Worm (Caenorhabditis elegans): Measurements from ENCODE around the gene B0280.2.

DNA sequence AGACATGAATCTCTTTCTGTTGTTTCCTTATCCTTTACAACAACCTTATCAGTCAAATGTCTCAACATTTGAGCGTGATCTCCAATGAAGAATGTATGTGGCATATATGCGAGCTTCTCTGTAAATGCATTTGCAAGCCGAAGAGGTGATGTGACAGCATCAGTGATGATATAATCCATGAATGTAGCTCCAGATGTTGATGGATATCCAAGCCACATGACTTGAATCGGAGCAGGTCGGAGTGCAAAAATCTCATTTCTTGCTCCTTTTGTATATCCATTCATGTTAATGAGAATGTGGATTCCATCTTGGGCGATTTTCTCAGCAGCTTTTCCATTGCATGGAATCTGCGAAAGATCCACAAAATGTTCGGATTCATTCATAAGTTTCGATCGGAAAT, 23.7 kb downstream of the B0280.2 start:
- no peak for TF ChIP-seq ceh-13 (GFP tag; optimal IDR thresholded peaks at IDR 0.05)
- TF ChIP-seq ama-1 (optimal IDR thresholded peaks at IDR 0.05): no peak
- no peak for TF ChIP-seq flt-1 (GFP tag; IDR thresholded peaks at IDR 0.05)
- TF ChIP-seq hnd-1 (tag; optimal IDR thresholded peaks at IDR 0.05): no peak
- no peak for TF ChIP-seq hmg-4 (GFP tag; optimal IDR thresholded peaks at IDR 0.05)
- TF ChIP-seq ceh-36 (tag; optimal IDR thresholded peaks at IDR 0.05): no peak
- no peak for TF ChIP-seq B0310.2 (tag; optimal IDR thresholded peaks at IDR 0.05)
- no peak for TF ChIP-seq tbx-37 (GFP tag; conservative IDR thresholded peaks at IDR 0.05)
- no peak for TF ChIP-seq tra-4 (tag; optimal IDR thresholded peaks at IDR 0.05)
- no peak for TF ChIP-seq hmbx-1 (tag; optimal IDR thresholded peaks at IDR 0.05)
- no peak for TF ChIP-seq aly-1 (tag; optimal IDR thresholded peaks at IDR 0.05)
- no peak for TF ChIP-seq tbx-11 (GFP tag; IDR thresholded peaks at IDR 0.05)
- TF ChIP-seq pes-1 (GFP tag; IDR thresholded peaks at IDR 0.05): no peak
- TF ChIP-seq ets-7 (tag; optimal IDR thresholded peaks at IDR 0.05): no peak
